Fruit fly (Drosophila melanogaster): ENCODE measurements around the gene myo.

The myo gene

DNA sequence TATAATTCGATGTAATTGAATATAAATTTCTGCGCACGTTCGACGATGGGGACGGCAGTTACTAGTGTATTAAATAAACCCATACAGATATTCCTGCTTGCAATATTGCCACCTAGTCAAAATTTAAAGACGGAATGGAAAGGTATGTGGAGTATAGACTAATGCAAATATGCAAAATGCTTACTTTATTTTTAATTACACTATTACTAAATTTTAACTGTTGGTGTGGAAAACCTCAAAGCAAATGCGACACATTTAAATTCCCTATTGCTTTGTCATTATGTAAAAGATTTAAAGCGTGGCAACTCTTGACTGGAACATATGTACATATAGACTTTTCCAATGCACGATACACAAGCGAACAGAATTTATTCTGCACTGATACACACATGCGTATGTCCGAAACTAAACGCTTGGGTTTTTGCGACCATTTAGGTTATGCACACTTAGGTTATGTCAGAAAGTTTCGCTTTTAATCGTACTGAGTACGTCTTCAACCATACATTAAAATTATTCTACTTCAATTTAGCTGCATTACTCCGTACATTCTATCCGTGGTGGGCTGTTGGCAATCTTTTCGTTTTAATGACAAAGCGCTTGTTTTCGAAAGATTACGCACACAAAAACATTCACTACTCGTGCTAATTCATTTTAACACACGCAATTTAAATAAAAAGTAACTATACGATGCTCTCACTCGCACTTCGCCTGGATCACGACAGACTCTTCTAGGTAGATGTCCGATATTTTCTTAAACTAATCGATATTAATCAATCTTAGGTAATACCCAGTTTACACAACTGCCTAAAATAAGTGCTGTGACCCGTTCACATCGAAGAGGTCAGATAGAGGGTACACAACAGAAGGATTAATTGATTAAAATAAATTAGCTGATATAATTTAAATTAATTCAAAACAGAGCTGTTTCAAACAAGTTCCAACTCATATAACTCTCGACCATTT lies 35.7 kb downstream of the myo start, which contains the start of gene gw (continued):
- TF ChIP-seq CG11398 (GFP tag; optimal IDR thresholded peaks at IDR 0.05) (peak; percentile 61), Dek (tag; optimal IDR thresholded peaks at IDR 0.05) (no peak), CG11247 (GFP tag; IDR thresholded peaks at IDR 0.05) (no peak), Mad (GFP tag; optimal IDR thresholded peaks at IDR 0.05) (peak; percentile 82), Hmr (GFP tag; optimal IDR thresholded peaks at IDR 0.05) (no peak), rib (GFP tag; IDR thresholded peaks at IDR 0.05) (peak; percentile 68), Xbp1 (GFP tag; optimal IDR thresholded peaks at IDR 0.05) (peak; percentile 82), CG6654 (GFP tag; optimal IDR thresholded peaks at IDR 0.05) (peak; percentile 50), CG9932 (GFP tag; IDR thresholded peaks at IDR 0.05) (no peak), bowl (GFP tag; IDR thresholded peaks at IDR 0.05) (no peak), gsb-n (tag; optimal IDR thresholded peaks at IDR 0.05) (no peak), CG16779 (GFP tag; IDR thresholded peaks at IDR 0.05) (no peak), Drgx (GFP tag; IDR thresholded peaks at IDR 0.05) (no peak), pros (GFP tag; optimal IDR thresholded peaks at IDR 0.05) (no peak), pita (GFP tag; optimal IDR thresholded peaks at IDR 0.05) (no peak), ssp (GFP tag; IDR thresholded peaks at IDR 0.05) (peak; percentile 99), pfk (GFP tag; optimal IDR thresholded peaks at IDR 0.05) (peak; percentile 75), sc (optimal IDR thresholded peaks at IDR 0.05) (no peak), sc (GFP tag; optimal IDR thresholded peaks at IDR 0.05) (peak; percentile 70), B-H2 (GFP tag; optimal IDR thresholded peaks at IDR 0.05) (peak; percentile 89), sug (tag; optimal IDR thresholded peaks at IDR 0.05) (peak; percentile 70), Hsf (GFP tag; optimal IDR thresholded peaks at IDR 0.05) (peak; percentile 86), odd (GFP tag; optimal IDR thresholded peaks at IDR 0.05) (peak; percentile 75), Doc2 (GFP tag; IDR thresholded peaks at IDR 0.05) (no peak), CG1647 (GFP tag; optimal IDR thresholded peaks at IDR 0.05) (peak; percentile 77), CG6854 (GFP tag; optimal IDR thresholded peaks at IDR 0.05) (peak; percentile 66), chif (GFP tag; optimal IDR thresholded peaks at IDR 0.05) (peak; percentile 67 to 83), CG13123 (GFP tag; optimal IDR thresholded peaks at IDR 0.05) (peak; percentile 63), Hr3 (GFP tag; optimal IDR thresholded peaks at IDR 0.05) (peak; percentile 77), Hr51 (GFP tag; optimal IDR thresholded peaks at IDR 0.05) (peak in 1 of 2 experiments; percentile 71), CG31388 (GFP tag; optimal IDR thresholded peaks at IDR 0.05) (peak; percentile 39), zen2 (GFP tag; IDR thresholded peaks at IDR 0.05; ENCODE audit: partially characterized antibody) (no peak), Oli (tag; optimal IDR thresholded peaks at IDR 0.05) (no peak), Side (GFP tag; optimal IDR thresholded peaks at IDR 0.05) (peak; percentile 55), kni (GFP tag; optimal IDR thresholded peaks at IDR 0.05) (no peak), CG34422 (GFP tag; IDR thresholded peaks at IDR 0.05) (peak; percentile 65; the same call in 2 of the 3 replicates), maf-S (GFP tag; optimal IDR thresholded peaks at IDR 0.05) (peak; percentile 77), seq (GFP tag; IDR thresholded peaks at IDR 0.05) (no peak; the same call in 1 of the 2 replicates), sd (tag; optimal IDR thresholded peaks at IDR 0.05) (no peak), tup (GFP tag; optimal IDR thresholded peaks at IDR 0.05) (peak; percentile 69), knrl (GFP tag; IDR thresholded peaks at IDR 0.05; ENCODE audit: partially characterized antibody) (peak; percentile 76), CG9727 (GFP tag; optimal IDR thresholded peaks at IDR 0.05) (peak; percentile 10), CG14860 (GFP tag; IDR thresholded peaks at IDR 0.05; ENCODE audit: partially characterized antibody) (peak; percentile 54; the same call in 2 of the 3 replicates), ap (GFP tag; IDR thresholded peaks at IDR 0.05) (no peak), ara (GFP tag; IDR thresholded peaks at IDR 0.05) (no peak), CrebB (tag; optimal IDR thresholded peaks at IDR 0.05) (peak; percentile 55), bigmax (GFP tag; optimal IDR thresholded peaks at IDR 0.05) (peak; percentile 98), CG3838 (GFP tag; optimal IDR thresholded peaks at IDR 0.05) (no peak), ham (GFP tag; IDR thresholded peaks at IDR 0.05) (no peak)
